Worm (Caenorhabditis elegans) whole organism, L1 larva: ENCODE data around the gene str-264.
A peak's percentile ranks its signal among the peaks of the same experiment; 100 is the strongest.

Source experiments
- C34B4.2 ChIP-seq: sonication (generic microtip); optimal IDR thresholded peaks from 2 replicates; lab custom pipeline; 2017; ENCODE audit warnings: mild to moderate bottlenecking, missing genetic modification characterization, missing compliant biosample characterization
- Y116A8C.19 ChIP-seq: sonication (generic microtip); optimal IDR thresholded peaks from 2 replicates; lab custom pipeline; 2016; ENCODE audit warnings: missing compliant biosample characterization, missing genetic modification characterization, borderline replicate concordance
- aha-1 ChIP-seq: fragments of 150-350 bp; optimal IDR thresholded peaks from 2 replicates; lab custom pipeline; 2014; ENCODE audit warnings: missing biosample characterization, missing genetic modification characterization
- ama-1 ChIP-seq: fragments of 150-350 bp; optimal IDR thresholded peaks from 2 replicates; lab custom pipeline; 2014
- blmp-1 ChIP-seq: fragments of 150-350 bp; optimal IDR thresholded peaks from 2 replicates; lab custom pipeline; 2014; ENCODE audit warnings: missing biosample characterization, missing genetic modification characterization
- ceh-63 ChIP-seq: fragments of 200-800 bp; sonication (Bioruptor generic); optimal IDR thresholded peaks from 2 replicates; lab custom pipeline; 2018; ENCODE audit warnings: mild to moderate bottlenecking, missing genetic modification characterization, missing compliant biosample characterization
- ceh-82 ChIP-seq, 3 experiments: fragments of 150-350 bp in 1 of 3; sonication (generic microtip) in 2 of 3; optimal IDR thresholded peaks; 2 replicates each; lab custom pipeline; 2014 to 2017; ENCODE audit warnings: missing biosample characterization in 3 of 3, missing genetic modification characterization in 3 of 3
- ceh-88 ChIP-seq: fragments of 200-800 bp; sonication (Bioruptor generic); IDR thresholded peaks from 2 replicates; pipeline ENCODE4 v1.3.6; 2022; ENCODE audit warnings: missing genetic modification characterization, missing compliant biosample characterization
- dsc-1 ChIP-seq: sonication (generic microtip); optimal IDR thresholded peaks from 2 replicates; lab custom pipeline; 2016; ENCODE audit warnings: mild to moderate bottlenecking, missing genetic modification characterization, missing compliant biosample characterization
- efl-1 ChIP-seq, 4 experiments: fragments of 150-350 bp; optimal IDR thresholded peaks in 3 of 4; peaks in 1 of 4; 1 replicate in 1 of 4; 2 replicates in 3 of 4; lab custom pipeline; 2014; ENCODE audit warnings: missing biosample characterization in 2 of 4, missing genetic modification characterization in 2 of 4, missing genetic modification reagents in 2 of 4
- efl-3 ChIP-seq: fragments of 200-800 bp; sonication (Bioruptor generic); optimal IDR thresholded peaks from 2 replicates; lab custom pipeline; 2018; ENCODE audit warnings: mild to moderate bottlenecking, missing genetic modification characterization, missing compliant biosample characterization
- egl-13 ChIP-seq: sonication (generic microtip); optimal IDR thresholded peaks from 2 replicates; lab custom pipeline; 2016; ENCODE audit warnings: missing genotype, missing genetic modification reagents, missing genetic modification characterization, missing compliant biosample characterization
- egl-27 ChIP-seq, 2 experiments: fragments of 150-350 bp in 1 of 2; sonication (generic microtip); optimal IDR thresholded peaks; 3 replicates each; lab custom pipeline; 2017 to 2018; ENCODE audit warnings: missing biosample characterization in 2 of 2, missing genetic modification characterization in 2 of 2, missing genetic modification reagents in 2 of 2
- elt-2 ChIP-seq: sonication (generic microtip); optimal IDR thresholded peaks from 2 replicates; lab custom pipeline; 2016; ENCODE audit warnings: missing genetic modification characterization, mild to moderate bottlenecking, inconsistent platforms, missing compliant biosample characterization, missing genetic modification reagents
- elt-3 ChIP-seq, 6 experiments: fragments of 150-350 bp in 1 of 6; sonication (generic microtip); optimal IDR thresholded peaks; 2 replicates each; lab custom pipeline; 2017 to 2018; ENCODE audit warnings: missing biosample characterization in 6 of 6, missing genetic modification characterization in 6 of 6, inconsistent platforms in 1 of 6
- ets-5 ChIP-seq: fragments of 200-800 bp; sonication (Bioruptor generic); IDR thresholded peaks from 2 replicates; pipeline ENCODE4 v1.3.6; 2022; ENCODE audit warnings: missing genetic modification characterization, missing compliant biosample characterization
- fkh-10 ChIP-seq: sonication (generic microtip); optimal IDR thresholded peaks from 2 replicates; lab custom pipeline; 2017; ENCODE audit warnings: missing biosample characterization, missing genetic modification reagents, missing genetic modification characterization
- fkh-4 ChIP-seq: sonication (generic microtip); optimal IDR thresholded peaks from 2 replicates; lab custom pipeline; 2016; ENCODE audit warnings: missing compliant biosample characterization, missing genetic modification characterization, borderline replicate concordance
- fkh-8 ChIP-seq: sonication (generic microtip); optimal IDR thresholded peaks from 2 replicates; lab custom pipeline; 2016; ENCODE audit warnings: mild to moderate bottlenecking, missing genetic modification characterization, missing compliant biosample characterization
- grh-1 ChIP-seq: fragments of 200-800 bp; sonication (Bioruptor generic); IDR thresholded peaks from 2 replicates; pipeline ENCODE4 v1.3.6; 2022; ENCODE audit warnings: missing genetic modification reagents, missing genetic modification characterization, missing compliant biosample characterization
- hlh-4 ChIP-seq: sonication (generic microtip); optimal IDR thresholded peaks from 2 replicates; lab custom pipeline; 2016; ENCODE audit warnings: mild to moderate bottlenecking, missing genetic modification characterization, missing compliant biosample characterization
- hpl-2 ChIP-seq: fragments of 150-350 bp; optimal IDR thresholded peaks from 2 replicates; lab custom pipeline; 2014; ENCODE audit warnings: missing biosample characterization, missing genetic modification reagents, missing genetic modification characterization
- irx-1 ChIP-seq: sonication (generic microtip); optimal IDR thresholded peaks from 2 replicates; lab custom pipeline; 2016; ENCODE audit warnings: missing genetic modification characterization, missing compliant biosample characterization
- isw-1 ChIP-seq: fragments of 200-800 bp; sonication (Bioruptor generic); IDR thresholded peaks from 2 replicates; pipeline ENCODE4 v1.3.6; 2022; ENCODE audit warnings: missing genetic modification characterization, missing compliant biosample characterization
- jun-1 ChIP-seq: fragments of 150-350 bp; optimal IDR thresholded peaks from 2 replicates; lab custom pipeline; 2014; ENCODE audit warnings: missing biosample characterization, missing genetic modification reagents, missing genetic modification characterization
- lin-13 ChIP-seq: fragments of 150-350 bp; optimal IDR thresholded peaks from 2 replicates; lab custom pipeline; 2014; ENCODE audit warnings: missing biosample characterization, missing genetic modification reagents, missing genetic modification characterization
- lin-35 ChIP-seq, 2 experiments: fragments of 150-350 bp; optimal IDR thresholded peaks; 2 replicates each; lab custom pipeline; 2014; ENCODE audit warnings: missing biosample characterization in 2 of 2, missing genetic modification characterization in 2 of 2, missing genetic modification reagents in 2 of 2
- lin-39 ChIP-seq: fragments of 150-350 bp; optimal IDR thresholded peaks from 2 replicates; lab custom pipeline; 2014; ENCODE audit warnings: missing biosample characterization, missing genetic modification reagents, missing genetic modification characterization
- lir-3 ChIP-seq: sonication (generic microtip); optimal IDR thresholded peaks from 2 replicates; lab custom pipeline; 2016; ENCODE audit warnings: mild to moderate bottlenecking, missing genetic modification characterization, moderate library complexity, missing compliant biosample characterization; ENCODE audit not compliant: poor library complexity
- mab-9 ChIP-seq: fragments of 200-800 bp; sonication (Bioruptor generic); IDR thresholded peaks from 2 replicates; pipeline ENCODE4 v1.3.6; 2022; ENCODE audit warnings: missing genetic modification reagents, missing genetic modification characterization, missing compliant biosample characterization
- nhr-12 ChIP-seq: sonication (generic microtip); optimal IDR thresholded peaks from 2 replicates; lab custom pipeline; 2017; ENCODE audit warnings: missing biosample characterization, missing genetic modification characterization
- nhr-19 ChIP-seq: fragments of 200-800 bp; sonication (Bioruptor generic); conservative IDR thresholded peaks from 2 replicates; pipeline ENCODE4 v1.3.6; 2022; ENCODE audit warnings: missing genetic modification characterization, missing compliant biosample characterization
- nhr-20 ChIP-seq: sonication (generic microtip); optimal IDR thresholded peaks from 2 replicates; lab custom pipeline; 2016; ENCODE audit warnings: mild to moderate bottlenecking, missing genetic modification characterization, missing compliant biosample characterization
- nhr-237 ChIP-seq: fragments of 150-350 bp; optimal IDR thresholded peaks from 2 replicates; lab custom pipeline; 2014; ENCODE audit warnings: missing biosample characterization, missing genetic modification characterization
- nhr-47 ChIP-seq: sonication (generic microtip); optimal IDR thresholded peaks from 2 replicates; lab custom pipeline; 2016; ENCODE audit warnings: mild to moderate bottlenecking, missing genetic modification characterization, moderate library complexity, missing compliant biosample characterization
- nhr-76 ChIP-seq: sonication (generic microtip); optimal IDR thresholded peaks from 2 replicates; lab custom pipeline; 2017; ENCODE audit warnings: missing biosample characterization, missing genetic modification characterization
- nhr-84 ChIP-seq: sonication (generic microtip); optimal IDR thresholded peaks from 2 replicates; lab custom pipeline; 2017; ENCODE audit warnings: missing biosample characterization, missing genetic modification characterization
- nhr-85 ChIP-seq: sonication (generic microtip); peaks from one replicate; lab custom pipeline; 2016; ENCODE audit warnings: missing genetic modification characterization, inconsistent platforms, missing compliant biosample characterization
- nhr-90 ChIP-seq: sonication (generic microtip); optimal IDR thresholded peaks from 2 replicates; lab custom pipeline; 2016; ENCODE audit warnings: mild to moderate bottlenecking, missing genetic modification characterization, missing compliant biosample characterization; ENCODE audit not compliant: poor library complexity
- pqm-1 ChIP-seq: sonication (generic microtip); optimal IDR thresholded peaks from 3 replicates; lab custom pipeline; 2017; ENCODE audit warnings: missing biosample characterization, missing genetic modification characterization
- snu-23 ChIP-seq: sonication (generic microtip); optimal IDR thresholded peaks from 2 replicates; lab custom pipeline; 2016; ENCODE audit warnings: missing genetic modification characterization, missing compliant biosample characterization
- sptf-1 ChIP-seq: fragments of 150-350 bp; optimal IDR thresholded peaks from 2 replicates; lab custom pipeline; 2014; ENCODE audit warnings: missing biosample characterization, missing genetic modification characterization
- swsn-7 ChIP-seq: sonication (generic microtip); optimal IDR thresholded peaks from 2 replicates; lab custom pipeline; 2016; ENCODE audit warnings: missing genetic modification characterization, missing compliant biosample characterization
- tbx-2 ChIP-seq: sonication (generic microtip); optimal IDR thresholded peaks from 2 replicates; lab custom pipeline; 2016; ENCODE audit warnings: missing genetic modification characterization, missing compliant biosample characterization
- unc-62 ChIP-seq: fragments of 150-350 bp; optimal IDR thresholded peaks from 2 replicates; lab custom pipeline; 2014; ENCODE audit warnings: missing biosample characterization, missing genetic modification reagents, missing genetic modification characterization
- unc-86 ChIP-seq: sonication (generic microtip); optimal IDR thresholded peaks from 2 replicates; lab custom pipeline; 2016; ENCODE audit warnings: missing genetic modification characterization, missing compliant biosample characterization
- unc-98 ChIP-seq: fragments of 200-800 bp; sonication (Bioruptor generic); IDR thresholded peaks from 2 replicates; pipeline ENCODE4 v1.3.6; 2022; ENCODE audit warnings: missing genetic modification characterization, missing compliant biosample characterization
- vab-15 ChIP-seq: sonication (generic microtip); optimal IDR thresholded peaks from 2 replicates; lab custom pipeline; 2017; ENCODE audit warnings: missing genotype, mild to moderate bottlenecking, missing genetic modification characterization, missing compliant biosample characterization
- xbp-1 ChIP-seq: sonication (generic microtip); optimal IDR thresholded peaks from 2 replicates; lab custom pipeline; 2016; ENCODE audit warnings: missing genetic modification characterization, missing compliant biosample characterization
- zag-1 ChIP-seq: fragments of 150-350 bp; optimal IDR thresholded peaks from 2 replicates; lab custom pipeline; 2014; ENCODE audit warnings: missing biosample characterization, missing genetic modification characterization
- zip-4 ChIP-seq: fragments of 200-800 bp; sonication (Bioruptor generic); optimal IDR thresholded peaks from 2 replicates; lab custom pipeline; 2018; ENCODE audit warnings: mild to moderate bottlenecking, missing genetic modification characterization, moderate library complexity, missing compliant biosample characterization

Gene str-264

DNA sequence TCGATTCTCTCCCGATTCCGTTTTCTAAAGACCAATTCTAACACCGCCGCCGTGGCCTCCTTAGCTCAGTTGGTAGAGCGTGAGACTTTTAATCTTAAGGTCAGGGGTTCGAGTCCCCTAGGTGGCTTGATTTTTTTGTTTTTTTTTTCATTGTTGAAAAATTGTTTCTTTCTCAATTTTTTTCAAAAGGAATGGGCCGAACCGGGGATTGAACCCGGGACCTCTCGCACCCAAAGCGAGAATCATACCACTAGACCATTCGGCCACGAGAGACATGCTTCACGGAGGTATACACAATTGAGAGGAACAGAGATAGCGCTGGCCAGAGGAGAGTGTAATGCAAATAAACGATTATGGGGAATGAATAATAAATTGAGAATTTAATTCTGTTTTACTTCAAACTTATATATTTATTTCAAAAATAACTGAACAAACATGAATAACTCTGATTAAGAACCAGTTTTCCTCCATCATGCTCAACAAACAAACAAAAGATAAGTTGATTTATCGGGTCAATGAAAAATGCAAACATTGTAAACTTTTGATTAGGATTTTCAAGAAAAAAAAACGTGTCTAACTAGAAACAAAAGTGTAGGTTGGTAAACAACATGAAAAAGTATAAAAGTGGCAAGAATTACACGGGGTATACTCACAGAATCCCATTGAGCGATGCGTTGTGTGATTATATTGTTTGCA lies 27.2 kb downstream of the str-264 start, which contains the start of gene pqn-71:
TSS of gene pqn-71 (plus strand) at position 646 of the 696 bp plus-strand sequence.
- peak; percentile 41 to 65 (median 50) for TF ChIP-seq ceh-82 (tag; optimal IDR thresholded peaks at IDR 0.05; lab: Kevin White, UChicago)
- TF ChIP-seq egl-27 (tag; optimal IDR thresholded peaks at IDR 0.05; lab: Kevin White, UChicago) = no peak
- no peak for TF ChIP-seq ceh-63 (GFP tag; lab: Kevin White, UChicago)
- peak; percentile 79 for TF ChIP-seq hpl-2 (GFP tag; lab: Kevin White, UChicago)
- TF ChIP-seq zip-4 (GFP tag; lab: Kevin White, UChicago) = peak; percentile 33
- peak; percentile 85 for TF ChIP-seq nhr-20
- TF ChIP-seq nhr-19 = peak; percentile 80
- TF ChIP-seq fkh-4 (tag; lab: Kevin White, UChicago) = no peak
- TF ChIP-seq lin-39 (tag; lab: Kevin White, UChicago) = no peak
- TF ChIP-seq irx-1 (tag; lab: Kevin White, UChicago) = peak; percentile 74
- no peak for TF ChIP-seq aha-1
- TF ChIP-seq ama-1 (lab: Kevin White, UChicago) = no peak
- TF ChIP-seq xbp-1 (tag; lab: Kevin White, UChicago) = peak; percentile 65
- peak; percentile 42 to 75 for TF ChIP-seq lin-35 (GFP tag; optimal IDR thresholded peaks at IDR 0.05; lab: Kevin White, UChicago)
- TF ChIP-seq snu-23 = peak; percentile 90
- TF ChIP-seq efl-1 (optimal IDR thresholded peaks at IDR 0.05; lab: Kevin White, UChicago) = peak; percentile 42 to 68
- peak; percentile 42 to 96 for TF ChIP-seq efl-1 (GFP tag; optimal IDR thresholded peaks at IDR 0.05 in 1 of 2; lab: Kevin White, UChicago)
- peak; percentile 34; the same call in 1 of the 2 replicates for TF ChIP-seq grh-1 (GFP tag; lab: Robert Waterston, UW)
- TF ChIP-seq elt-3 (tag; optimal IDR thresholded peaks at IDR 0.05; lab: Kevin White, UChicago) = peak in 2 of 6 experiments; percentile 45 to 72
- peak; percentile 83 for TF ChIP-seq elt-2 (tag; lab: Kevin White, UChicago)
- no peak for TF ChIP-seq hlh-4 (tag; lab: Kevin White, UChicago)
- no peak for TF ChIP-seq zag-1
- TF ChIP-seq nhr-76 (tag; lab: Kevin White, UChicago) = no peak
- peak; percentile 54 for TF ChIP-seq lin-13 (GFP tag; lab: Kevin White, UChicago)
- TF ChIP-seq ets-5 (GFP tag; lab: Robert Waterston, UW) = no peak
- peak; percentile 83 for TF ChIP-seq jun-1
- no peak for TF ChIP-seq nhr-12 (tag; lab: Kevin White, UChicago)
- TF ChIP-seq nhr-85 (tag; lab: Kevin White, UChicago) = peak; percentile 86
- TF ChIP-seq dsc-1 = peak; percentile 79
- 0 out of 2 replicates have a peak, but pooled peaks have one; percentile 25 for TF ChIP-seq unc-98 (GFP tag; lab: Robert Waterston, UW)
- peak; percentile 74 for TF ChIP-seq fkh-8 (tag; lab: Kevin White, UChicago)
- peak; percentile 27 for TF ChIP-seq isw-1
- no peak for TF ChIP-seq unc-62 (GFP tag; lab: Kevin White, UChicago)
- TF ChIP-seq C34B4.2 (tag; lab: Kevin White, UChicago) = no peak
- no peak for TF ChIP-seq nhr-84 (tag; lab: Kevin White, UChicago)
- TF ChIP-seq blmp-1 (tag; lab: Kevin White, UChicago) = peak; percentile 32
- peak; percentile 94 for TF ChIP-seq nhr-90 (tag; lab: Kevin White, UChicago)
- peak; percentile 42 for TF ChIP-seq unc-86 (tag; lab: Kevin White, UChicago)
- TF ChIP-seq mab-9 (GFP tag; lab: Robert Waterston, UW) = 0 out of 2 replicates have a peak, but pooled peaks have one; percentile 8
- peak; percentile 72 for TF ChIP-seq egl-13
- no peak for TF ChIP-seq fkh-10
- TF ChIP-seq lir-3 (tag; lab: Kevin White, UChicago) = peak; percentile 44
- peak; percentile 2 for TF ChIP-seq vab-15 (tag; lab: Kevin White, UChicago)
- peak; percentile 22 for TF ChIP-seq efl-3
- TF ChIP-seq tbx-2 (tag; lab: Kevin White, UChicago) = peak; percentile 76
- TF ChIP-seq sptf-1 = no peak
- 0 out of 2 replicates have a peak, but pooled peaks have one; percentile 43 for TF ChIP-seq ceh-88 (GFP tag; lab: Robert Waterston, UW)
- TF ChIP-seq Y116A8C.19 (tag; lab: Kevin White, UChicago) = no peak
- peak; percentile 78 for TF ChIP-seq swsn-7 (tag; lab: Kevin White, UChicago)
- no peak for TF ChIP-seq pqm-1 (tag; lab: Kevin White, UChicago)
- peak; percentile 91 for TF ChIP-seq nhr-47 (tag; lab: Kevin White, UChicago)
- no peak for TF ChIP-seq nhr-237 (tag; lab: Kevin White, UChicago)
